Worm (Caenorhabditis elegans) whole organism, midembryonic: ENCODE results near the gene B0495.7.

ENCODE experiments used
- T22C8.4 ChIP-seq: fragments of 200-800 bp; sonication (Bioruptor generic); IDR thresholded peaks from 2 replicates; pipeline ENCODE4 v1.3.6; 2022; ENCODE audit warnings: missing genetic modification characterization, missing compliant biosample characterization
- cog-1 ChIP-seq: sonication (generic microtip); optimal IDR thresholded peaks from 2 replicates; lab custom pipeline; 2016; ENCODE audit warnings: missing genetic modification characterization, missing compliant biosample characterization
- flt-1 ChIP-seq: fragments of 200-800 bp; sonication (Bioruptor generic); IDR thresholded peaks from 2 replicates; pipeline ENCODE4 v1.3.6; 2022; ENCODE audit warnings: missing genetic modification characterization, missing compliant biosample characterization
- klf-2 ChIP-seq: fragments of 200-800 bp; sonication (Bioruptor generic); conservative IDR thresholded peaks from 2 replicates; pipeline ENCODE4 v1.3.6; 2022; ENCODE audit warnings: missing genetic modification reagents, missing genetic modification characterization, missing compliant biosample characterization
- med-1 ChIP-seq: sonication (generic microtip); optimal IDR thresholded peaks from 2 replicates; lab custom pipeline; 2017; ENCODE audit warnings: missing genetic modification characterization, mild to moderate bottlenecking, missing compliant biosample characterization, antibody characterized with exemption, missing genetic modification reagents; ENCODE audit not compliant: insufficient read depth
- ref-1 ChIP-seq: fragments of 200-800 bp; sonication (Bioruptor generic); conservative IDR thresholded peaks from 2 replicates; pipeline ENCODE4 v1.3.6; 2022; ENCODE audit warnings: missing genetic modification reagents, missing genetic modification characterization, missing compliant biosample characterization
- tab-1 ChIP-seq: fragments of 200-800 bp; sonication (Bioruptor generic); IDR thresholded peaks from 2 replicates; pipeline ENCODE4 v1.3.6; 2022; ENCODE audit warnings: missing genetic modification characterization, missing compliant biosample characterization
- ztf-23 ChIP-seq: fragments of 200-800 bp; sonication (Bioruptor generic); IDR thresholded peaks from 2 replicates; pipeline ENCODE4 v1.3.6; 2022; ENCODE audit warnings: missing genetic modification reagents, missing genetic modification characterization, missing compliant biosample characterization
- ztf-29 ChIP-seq: fragments of 200-800 bp; sonication (Bioruptor generic); IDR thresholded peaks from 2 replicates; pipeline ENCODE4 v1.3.6; 2022; ENCODE audit warnings: missing genetic modification reagents, missing genetic modification characterization, missing compliant biosample characterization

B0495.7 gene

ce11 chrII:7709301-7709754, 4.3 kb upstream of the B0495.7 start, which contains the start of gene sre-1:
Gene sre-1, plus strand, starts transcription at chrII:7709704.
- no peak for TF ChIP-seq klf-2 (GFP tag; lab: Robert Waterston, UW)
- no peak for TF ChIP-seq ref-1 (GFP tag; lab: Robert Waterston, UW)
- no peak for TF ChIP-seq med-1
- TF ChIP-seq T22C8.4 (GFP tag; lab: Robert Waterston, UW), result no peak
- no peak for TF ChIP-seq ztf-29 (GFP tag; lab: Robert Waterston, UW)
- no peak for TF ChIP-seq flt-1 (GFP tag; lab: Robert Waterston, UW)

- TF ChIP-seq T22C8.4 (GFP tag; lab: Robert Waterston, UW) (peak; percentile 77), tab-1 (GFP tag; lab: Robert Waterston, UW) (peak; percentile 91), klf-2 (GFP tag; lab: Robert Waterston, UW) (peak; percentile 88), ztf-23 (GFP tag; lab: Robert Waterston, UW) (peak; percentile 93), med-1 (peak; percentile 97), cog-1 (tag; lab: Kevin White, UChicago) (peak; percentile 76), ref-1 (GFP tag; lab: Robert Waterston, UW) (peak; percentile 58; the same call in 1 of the 2 replicates), flt-1 (GFP tag; lab: Robert Waterston, UW) (peak; percentile 95), ztf-29 (GFP tag; lab: Robert Waterston, UW) (peak; percentile 79)
These were observed 3.5 kb upstream of the B0495.7 start, which contains the start of gene B0495.9 for ce11 chrII:7708540-7708939. Gene B0495.9, minus strand, starts transcription at chrII:7708710.

ce11 chrII:7707383-7707782, 2.4 kb upstream of the B0495.7 start, which contains the start of gene luc-7L:
Gene luc-7L, minus strand, starts transcription at chrII:7707483.
- no peak for TF ChIP-seq tab-1 (GFP tag; lab: Robert Waterston, UW)
- no peak for TF ChIP-seq T22C8.4 (GFP tag; lab: Robert Waterston, UW)
- no peak for TF ChIP-seq flt-1 (GFP tag; lab: Robert Waterston, UW)
- TF ChIP-seq cog-1 (tag; lab: Kevin White, UChicago), result no peak
- no peak for TF ChIP-seq ref-1 (GFP tag; lab: Robert Waterston, UW)
- TF ChIP-seq ztf-23 (GFP tag; lab: Robert Waterston, UW), result no peak
- TF ChIP-seq ztf-29 (GFP tag; lab: Robert Waterston, UW), result no peak
- no peak for TF ChIP-seq med-1
- no peak for TF ChIP-seq klf-2 (GFP tag; lab: Robert Waterston, UW)

- TF ChIP-seq klf-2 (GFP tag; lab: Robert Waterston, UW), result no peak
- TF ChIP-seq cog-1 (tag; lab: Kevin White, UChicago), result no peak
- no peak for TF ChIP-seq ztf-23 (GFP tag; lab: Robert Waterston, UW)
- TF ChIP-seq tab-1 (GFP tag; lab: Robert Waterston, UW), result no peak
- TF ChIP-seq flt-1 (GFP tag; lab: Robert Waterston, UW), result no peak
- no peak for TF ChIP-seq ztf-29 (GFP tag; lab: Robert Waterston, UW)
- no peak for TF ChIP-seq T22C8.4 (GFP tag; lab: Robert Waterston, UW)
- TF ChIP-seq med-1, result no peak
- no peak for TF ChIP-seq ref-1 (GFP tag; lab: Robert Waterston, UW)
These were observed 646 bp downstream of the B0495.7 start for ce11 chrII:7704387-7704786.

ce11 chrII:7699009-7699408, 6.0 kb downstream of the B0495.7 start, which contains the start of the genes moa-2 and cdk-11.1:
Gene moa-2, minus strand, starts transcription at chrII:7699033.
Gene cdk-11.1, plus strand, starts transcription at chrII:7699235.
- no peak for TF ChIP-seq T22C8.4 (GFP tag; lab: Robert Waterston, UW)
- no peak for TF ChIP-seq klf-2 (GFP tag; lab: Robert Waterston, UW)
- no peak for TF ChIP-seq ztf-23 (GFP tag; lab: Robert Waterston, UW)
- no peak for TF ChIP-seq flt-1 (GFP tag; lab: Robert Waterston, UW)
- no peak for TF ChIP-seq ref-1 (GFP tag; lab: Robert Waterston, UW)
- no peak for TF ChIP-seq ztf-29 (GFP tag; lab: Robert Waterston, UW)
- no peak for TF ChIP-seq tab-1 (GFP tag; lab: Robert Waterston, UW)
- no peak for TF ChIP-seq cog-1 (tag; lab: Kevin White, UChicago)
- no peak for TF ChIP-seq med-1

- no peak for TF ChIP-seq flt-1 (GFP tag; lab: Robert Waterston, UW)
These were observed 6.6 kb downstream of the B0495.7 start, which contains the start of gene B0495.5 for ce11 chrII:7698406-7698805. Gene B0495.5, minus strand, starts transcription at chrII:7698506.

ce11 chrII:7697156-7697555, 7.9 kb downstream of the B0495.7 start:
- TF ChIP-seq ref-1 (GFP tag; lab: Robert Waterston, UW), result no peak
- TF ChIP-seq tab-1 (GFP tag; lab: Robert Waterston, UW), result no peak
- no peak for TF ChIP-seq klf-2 (GFP tag; lab: Robert Waterston, UW)
- no peak for TF ChIP-seq flt-1 (GFP tag; lab: Robert Waterston, UW)
- TF ChIP-seq ztf-29 (GFP tag; lab: Robert Waterston, UW), result no peak
- TF ChIP-seq med-1, result no peak
- no peak for TF ChIP-seq T22C8.4 (GFP tag; lab: Robert Waterston, UW)

- TF ChIP-seq ztf-23 (GFP tag; lab: Robert Waterston, UW), result no peak
- TF ChIP-seq tab-1 (GFP tag; lab: Robert Waterston, UW), result no peak
- no peak for TF ChIP-seq ztf-29 (GFP tag; lab: Robert Waterston, UW)
- TF ChIP-seq med-1, result no peak
These were observed 9.4 kb downstream of the B0495.7 start for ce11 chrII:7695636-7696035.

ce11 chrII:7694745-7695144, 10.3 kb downstream of the B0495.7 start:
- TF ChIP-seq flt-1 (GFP tag; lab: Robert Waterston, UW), result no peak
- TF ChIP-seq T22C8.4 (GFP tag; lab: Robert Waterston, UW), result no peak
- TF ChIP-seq ztf-29 (GFP tag; lab: Robert Waterston, UW), result no peak
- TF ChIP-seq ztf-23 (GFP tag; lab: Robert Waterston, UW), result no peak
- no peak for TF ChIP-seq med-1
- no peak for TF ChIP-seq ref-1 (GFP tag; lab: Robert Waterston, UW)
- TF ChIP-seq cog-1 (tag; lab: Kevin White, UChicago), result no peak
- TF ChIP-seq klf-2 (GFP tag; lab: Robert Waterston, UW), result no peak
- TF ChIP-seq tab-1 (GFP tag; lab: Robert Waterston, UW), result no peak

- TF ChIP-seq ref-1 (GFP tag; lab: Robert Waterston, UW) (no peak), T22C8.4 (GFP tag; lab: Robert Waterston, UW) (no peak), med-1 (no peak), ztf-23 (GFP tag; lab: Robert Waterston, UW) (no peak), ztf-29 (GFP tag; lab: Robert Waterston, UW) (no peak), flt-1 (GFP tag; lab: Robert Waterston, UW) (no peak), tab-1 (GFP tag; lab: Robert Waterston, UW) (no peak), cog-1 (tag; lab: Kevin White, UChicago) (no peak), klf-2 (GFP tag; lab: Robert Waterston, UW) (no peak)
These were observed 11.1 kb downstream of the B0495.7 start, which contains the start of gene nhx-2 for ce11 chrII:7693929-7694328. Gene nhx-2, minus strand, starts transcription at chrII:7693957.
